Worm (Caenorhabditis elegans): Measurements from ENCODE around the gene npr-10.

ce11 chrX:13062934-13063585 lies 30.6 kb upstream of the npr-10 start, which contains the start of gene K03A11.5:
- TF ChIP-seq ztf-23 (GFP tag; IDR thresholded peaks at IDR 0.05) (no peak), cog-1 (tag; optimal IDR thresholded peaks at IDR 0.05) (no peak), ztf-29 (GFP tag; IDR thresholded peaks at IDR 0.05) (no peak), T22C8.4 (GFP tag; IDR thresholded peaks at IDR 0.05) (no peak), flt-1 (GFP tag; IDR thresholded peaks at IDR 0.05) (no peak), ref-1 (GFP tag; conservative IDR thresholded peaks at IDR 0.05) (no peak)

Data from whole organism, midembryonic.